Fruit fly (Drosophila melanogaster): ENCODE measurements around the gene CCDC53.

DNA sequence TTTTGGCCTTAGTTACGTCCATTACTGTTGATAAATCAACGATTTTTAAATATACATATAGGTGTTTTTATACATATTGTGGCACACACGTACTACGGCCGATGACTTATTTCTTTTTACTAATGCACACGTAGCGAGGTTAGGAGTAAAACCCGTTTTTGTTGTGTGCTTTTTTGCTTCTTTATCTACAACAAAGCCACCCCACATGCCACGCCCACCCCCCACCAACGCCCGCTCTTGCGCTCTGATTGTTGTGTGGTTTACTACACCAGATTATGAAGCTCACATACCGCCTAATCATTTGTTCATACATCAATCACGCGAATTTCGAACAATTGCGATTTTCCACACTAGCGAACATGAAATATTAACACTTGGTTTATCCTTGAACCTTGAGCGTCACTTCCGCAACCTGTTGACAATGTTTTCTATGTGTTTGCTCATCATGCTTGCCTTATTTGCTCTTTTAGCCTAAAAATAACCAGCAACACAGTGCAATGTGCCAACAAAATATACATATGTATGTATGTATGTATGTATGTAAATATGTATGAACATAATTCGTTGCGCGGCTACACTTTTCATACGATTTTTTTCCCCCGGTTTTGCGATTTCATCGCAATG is 47.7 kb upstream of the CCDC53 start:
- TF ChIP-seq dsf (GFP tag; optimal IDR thresholded peaks at IDR 0.05; ENCODE audit: borderline replicate concordance) (no peak), OdsH (GFP tag; optimal IDR thresholded peaks at IDR 0.05) (no peak), CG32264 (GFP tag; optimal IDR thresholded peaks at IDR 0.05) (no peak), Rel (GFP tag; optimal IDR thresholded peaks at IDR 0.05) (no peak), Rel (tag; optimal IDR thresholded peaks at IDR 0.05) (peak; percentile 94), foxo (GFP tag; optimal IDR thresholded peaks at IDR 0.05) (no peak), pan (optimal IDR thresholded peaks at IDR 0.05) (no peak), Hr78 (GFP tag; optimal IDR thresholded peaks at IDR 0.05) (no peak), fru (GFP tag; optimal IDR thresholded peaks at IDR 0.05) (no peak), Dif (GFP tag; optimal IDR thresholded peaks at IDR 0.05; ENCODE audit: partially characterized antibody) (peak; percentile 53), tai (GFP tag; optimal IDR thresholded peaks at IDR 0.05) (no peak), jim (GFP tag; optimal IDR thresholded peaks at IDR 0.05) (peak; percentile 22), sage (GFP tag; optimal IDR thresholded peaks at IDR 0.05) (no peak)
